Worm (Caenorhabditis elegans) whole organism, L2 larva: Measurements from ENCODE around the gene E02H4.5.

Source experiments
- C34F6.9 ChIP-seq: fragments of 150-350 bp; optimal IDR thresholded peaks from 2 replicates; lab custom pipeline; 2014; ENCODE audit warnings: missing biosample characterization, missing genetic modification characterization
- F13H6.1 ChIP-seq: sonication (generic microtip); optimal IDR thresholded peaks from 2 replicates; lab custom pipeline; 2016; ENCODE audit warnings: missing genetic modification characterization, missing compliant biosample characterization
- R02D3.7 ChIP-seq: fragments of 150-350 bp; optimal IDR thresholded peaks from 2 replicates; lab custom pipeline; 2014; ENCODE audit warnings: missing biosample characterization, missing genetic modification characterization
- Y55F3AM.14 ChIP-seq: fragments of 200-800 bp; sonication (Bioruptor generic); optimal IDR thresholded peaks from 2 replicates; lab custom pipeline; 2018; ENCODE audit warnings: mild to moderate bottlenecking, missing genetic modification characterization, missing compliant biosample characterization
- ZK546.5 ChIP-seq: sonication (generic microtip); optimal IDR thresholded peaks from 2 replicates; lab custom pipeline; 2017; ENCODE audit warnings: missing biosample characterization, missing genetic modification characterization
- crh-2 ChIP-seq: sonication (generic microtip); optimal IDR thresholded peaks from 2 replicates; lab custom pipeline; 2017; ENCODE audit warnings: missing biosample characterization, missing genetic modification characterization
- elt-1 ChIP-seq: fragments of 150-350 bp; optimal IDR thresholded peaks from 2 replicates; lab custom pipeline; 2014; ENCODE audit warnings: missing biosample characterization, missing genetic modification characterization
- elt-3 ChIP-seq: sonication (generic microtip); optimal IDR thresholded peaks from 2 replicates; lab custom pipeline; 2017; ENCODE audit warnings: missing biosample characterization, missing genetic modification characterization
- fos-1 ChIP-seq: fragments of 150-350 bp; optimal IDR thresholded peaks from 2 replicates; lab custom pipeline; 2014; ENCODE audit warnings: missing biosample characterization, missing genetic modification characterization
- gmeb-1 ChIP-seq: fragments of 150-350 bp; optimal IDR thresholded peaks from 2 replicates; lab custom pipeline; 2014; ENCODE audit warnings: missing biosample characterization, missing genetic modification characterization
- lin-11 ChIP-seq: fragments of 150-350 bp; sonication (generic microtip); optimal IDR thresholded peaks from 2 replicates; lab custom pipeline; 2014; ENCODE audit warnings: missing biosample characterization, missing genetic modification characterization, inconsistent platforms, mixed read lengths
- lin-39 ChIP-seq: fragments of 150-350 bp; optimal IDR thresholded peaks from 2 replicates; lab custom pipeline; 2014; ENCODE audit warnings: missing biosample characterization, missing genetic modification reagents, missing genetic modification characterization
- mab-5 ChIP-seq: fragments of 150-350 bp; optimal IDR thresholded peaks from 2 replicates; lab custom pipeline; 2014; ENCODE audit warnings: missing biosample characterization, missing genetic modification characterization
- nhr-10 ChIP-seq: sonication (generic microtip); optimal IDR thresholded peaks from 2 replicates; lab custom pipeline; 2017; ENCODE audit warnings: missing biosample characterization, missing genetic modification characterization
- nhr-11 ChIP-seq: fragments of 150-350 bp; optimal IDR thresholded peaks from 2 replicates; lab custom pipeline; 2014; ENCODE audit warnings: missing biosample characterization, missing genetic modification characterization
- nhr-6 ChIP-seq: fragments of 150-350 bp; optimal IDR thresholded peaks from 2 replicates; lab custom pipeline; 2014; ENCODE audit warnings: missing biosample characterization, missing genetic modification characterization
- sem-4 ChIP-seq: fragments of 150-350 bp; optimal IDR thresholded peaks from 2 replicates; lab custom pipeline; 2014; ENCODE audit warnings: missing biosample characterization, missing genetic modification reagents, missing genetic modification characterization
- skn-1 ChIP-seq: sonication (generic microtip); optimal IDR thresholded peaks from 2 replicates; lab custom pipeline; 2017; ENCODE audit warnings: missing biosample characterization, missing genetic modification characterization
- sma-3 ChIP-seq: sonication (generic microtip); optimal IDR thresholded peaks from 2 replicates; lab custom pipeline; 2016; ENCODE audit warnings: missing genetic modification reagents, missing genetic modification characterization, missing compliant biosample characterization
- sma-9 ChIP-seq, 2 experiments: fragments of 150-350 bp in 1 of 2; sonication (generic microtip) in 1 of 2; optimal IDR thresholded peaks; 2 replicates each; lab custom pipeline; 2014 to 2016; ENCODE audit warnings: missing genetic modification characterization in 2 of 2, mild to moderate bottlenecking in 1 of 2, missing biosample characterization in 1 of 2, missing compliant biosample characterization in 1 of 2, missing genetic modification reagents in 1 of 2, moderate library complexity in 1 of 2
- snpc-4 ChIP-seq: fragments of 150-350 bp; optimal IDR thresholded peaks from 2 replicates; lab custom pipeline; 2014; ENCODE audit warnings: missing biosample characterization, missing genetic modification characterization
- unc-55 ChIP-seq: fragments of 150-350 bp; sonication (generic microtip); optimal IDR thresholded peaks from 3 replicates; lab custom pipeline; 2014; ENCODE audit warnings: missing biosample characterization, missing genetic modification reagents, missing genetic modification characterization
- unc-62 ChIP-seq: fragments of 150-350 bp; optimal IDR thresholded peaks from 2 replicates; lab custom pipeline; 2014; ENCODE audit warnings: missing biosample characterization, missing genetic modification reagents, missing genetic modification characterization
- zag-1 ChIP-seq: fragments of 150-350 bp; optimal IDR thresholded peaks from 2 replicates; lab custom pipeline; 2014; ENCODE audit warnings: missing biosample characterization, missing genetic modification characterization
- ztf-1 ChIP-seq: fragments of 200-800 bp; sonication (Bioruptor generic); conservative IDR thresholded peaks from 2 replicates; pipeline ENCODE4 v1.3.6; 2022; ENCODE audit warnings: missing genetic modification characterization, missing compliant biosample characterization
- ztf-11 ChIP-seq: sonication (generic microtip); optimal IDR thresholded peaks from 2 replicates; lab custom pipeline; 2017; ENCODE audit warnings: missing biosample characterization, missing genetic modification characterization
- ztf-4 ChIP-seq: fragments of 150-350 bp; optimal IDR thresholded peaks from 2 replicates; lab custom pipeline; 2014; ENCODE audit warnings: missing biosample characterization, missing genetic modification characterization

Gene E02H4.5

ce11 chrX:14223156-14223555 is 31.8 kb downstream of the E02H4.5 start, which contains the start of gene K06G5.3:
TSS of gene K06G5.3 (minus strand) at chrX:14223256.
- TF ChIP-seq ztf-1 (GFP tag; lab: Robert Waterston, UW) (no peak), sma-3 (GFP tag; lab: Kevin White, UChicago) (no peak), nhr-11 (tag; lab: Kevin White, UChicago) (no peak), elt-3 (tag; lab: Kevin White, UChicago) (no peak), Y55F3AM.14 (no peak), snpc-4 (tag; lab: Kevin White, UChicago) (no peak), unc-55 (no peak), zag-1 (no peak), R02D3.7 (tag; lab: Kevin White, UChicago) (no peak), lin-39 (tag; lab: Kevin White, UChicago) (no peak), ztf-11 (tag; lab: Kevin White, UChicago) (no peak), crh-2 (no peak), nhr-6 (tag; lab: Kevin White, UChicago) (no peak), sem-4 (tag; lab: Kevin White, UChicago) (no peak), nhr-10 (tag; lab: Kevin White, UChicago) (no peak), ZK546.5 (tag; lab: Kevin White, UChicago) (no peak), ztf-4 (tag; lab: Kevin White, UChicago) (no peak), mab-5 (no peak)

ce11 chrX:14214520-14215023 is 40.4 kb downstream of the E02H4.5 start, which contains the start of gene K06G5.1:
TSS of gene K06G5.1 (plus strand) at chrX:14214973.
- peak; percentile 35 for TF ChIP-seq gmeb-1 (tag; lab: Kevin White, UChicago)
- TF ChIP-seq F13H6.1 = peak; percentile 21
- TF ChIP-seq ztf-11 (tag; lab: Kevin White, UChicago) = no peak
- no peak for TF ChIP-seq nhr-11 (tag; lab: Kevin White, UChicago)
- peak; percentile 99 for TF ChIP-seq fos-1 (tag; lab: Kevin White, UChicago)
- TF ChIP-seq sma-9 (GFP tag; optimal IDR thresholded peaks at IDR 0.05; lab: Kevin White, UChicago) = peak; percentile 60
- TF ChIP-seq sma-9 (tag; optimal IDR thresholded peaks at IDR 0.05; lab: Kevin White, UChicago) = no peak
- TF ChIP-seq unc-62 = no peak
- peak; percentile 25 for TF ChIP-seq skn-1
- TF ChIP-seq C34F6.9 (tag; lab: Kevin White, UChicago) = no peak
- peak; percentile 71 for TF ChIP-seq crh-2
- TF ChIP-seq, all 48 proteins: peak for 6

ce11 chrX:14213314-14213713 is 41.6 kb downstream of the E02H4.5 start:
- no peak for TF ChIP-seq lin-11 (tag; lab: Kevin White, UChicago)
- TF ChIP-seq fos-1 (tag; lab: Kevin White, UChicago) = peak; percentile 17

ce11 chrX:14207942-14208341 is 47.0 kb downstream of the E02H4.5 start, which contains the start of gene ceh-37:
TSS of gene ceh-37 (minus strand) at chrX:14208000.
- TF ChIP-seq ztf-4 (tag; lab: Kevin White, UChicago) (no peak), lin-39 (tag; lab: Kevin White, UChicago) (no peak), crh-2 (peak; percentile 37), fos-1 (tag; lab: Kevin White, UChicago) (peak; percentile 60), nhr-10 (tag; lab: Kevin White, UChicago) (no peak), F13H6.1 (no peak)

- peak; percentile 67 for TF ChIP-seq fos-1 (tag; lab: Kevin White, UChicago)
- no peak for TF ChIP-seq elt-1 (tag; lab: Kevin White, UChicago)
These were observed 48.6 kb downstream of the E02H4.5 start for ce11 chrX:14206321-14206720.
